Worm (Caenorhabditis elegans) whole organism, L4 larva: ENCODE measurements around the gene eif-3.F.

Source experiments
- ceh-62 ChIP-seq: sonication (generic microtip); optimal IDR thresholded peaks from 2 replicates; lab custom pipeline; 2017; ENCODE audit warnings: missing biosample characterization, missing genetic modification characterization
- lim-7 ChIP-seq: fragments of 200-800 bp; sonication (Bioruptor generic); IDR thresholded peaks from 2 replicates; pipeline ENCODE4 v1.3.6; 2022; ENCODE audit warnings: missing genetic modification characterization, missing compliant biosample characterization
- lin-38 ChIP-seq: fragments of 200-800 bp; sonication (Bioruptor generic); IDR thresholded peaks from 2 replicates; pipeline ENCODE4 v1.3.6; 2022; ENCODE audit warnings: missing genetic modification reagents, missing genetic modification characterization, missing compliant biosample characterization
- lin-39 ChIP-seq: fragments of 150-350 bp; optimal IDR thresholded peaks from 2 replicates; lab custom pipeline; 2014; ENCODE audit warnings: missing biosample characterization, missing genetic modification reagents, missing genetic modification characterization
- lir-3 ChIP-seq: sonication (generic microtip); optimal IDR thresholded peaks from 2 replicates; lab custom pipeline; 2016; ENCODE audit warnings: mild to moderate bottlenecking, missing genetic modification characterization, missing compliant biosample characterization
- lsy-2 ChIP-seq, 2 experiments: fragments of 150-350 bp in 1 of 2; sonication (generic microtip) in 1 of 2; optimal IDR thresholded peaks; 2 replicates each; lab custom pipeline; 2014 to 2017; ENCODE audit warnings: missing biosample characterization in 2 of 2, missing genetic modification characterization in 2 of 2
- mep-1 ChIP-seq: fragments of 150-350 bp; sonication (generic microtip); optimal IDR thresholded peaks from 3 replicates; lab custom pipeline; 2014; ENCODE audit warnings: missing biosample characterization, missing genetic modification characterization
- nhr-42 ChIP-seq: fragments of 200-800 bp; sonication (Bioruptor generic); IDR thresholded peaks from 2 replicates; pipeline ENCODE4 v1.3.6; 2022; ENCODE audit warnings: missing genetic modification characterization, missing compliant biosample characterization
- pha-4 ChIP-seq, 2 experiments: fragments of 150-350 bp in 1 of 2; fragments of 200-800 bp in 1 of 2; sonication (Bioruptor generic) in 1 of 2; IDR thresholded peaks in 1 of 2; optimal IDR thresholded peaks in 1 of 2; 2 replicates each; pipeline versions ENCODE4 v1.3.6 to Lab custom; 2014 to 2022; ENCODE audit warnings: missing genetic modification characterization in 2 of 2, missing genetic modification reagents in 2 of 2, missing biosample characterization in 1 of 2, missing compliant biosample characterization in 1 of 2
- snpc-4 ChIP-seq: fragments of 150-350 bp; optimal IDR thresholded peaks from 2 replicates; lab custom pipeline; 2014; ENCODE audit warnings: missing biosample characterization, missing genetic modification characterization
- unc-130 ChIP-seq: sonication (generic microtip); optimal IDR thresholded peaks from 2 replicates; lab custom pipeline; 2016; ENCODE audit warnings: missing genetic modification reagents, missing genetic modification characterization, missing compliant biosample characterization
- unc-62 ChIP-seq, 3 experiments: fragments of 150-350 bp in 1 of 3; sonication (generic microtip); optimal IDR thresholded peaks in 2 of 3; peaks in 1 of 3; 1 replicate in 1 of 3; 2 replicates in 2 of 3; lab custom pipeline; 2014 to 2017; ENCODE audit warnings: missing biosample characterization in 3 of 3, missing genetic modification characterization in 3 of 3, missing genetic modification reagents in 3 of 3, missing genotype in 1 of 3

DNA sequence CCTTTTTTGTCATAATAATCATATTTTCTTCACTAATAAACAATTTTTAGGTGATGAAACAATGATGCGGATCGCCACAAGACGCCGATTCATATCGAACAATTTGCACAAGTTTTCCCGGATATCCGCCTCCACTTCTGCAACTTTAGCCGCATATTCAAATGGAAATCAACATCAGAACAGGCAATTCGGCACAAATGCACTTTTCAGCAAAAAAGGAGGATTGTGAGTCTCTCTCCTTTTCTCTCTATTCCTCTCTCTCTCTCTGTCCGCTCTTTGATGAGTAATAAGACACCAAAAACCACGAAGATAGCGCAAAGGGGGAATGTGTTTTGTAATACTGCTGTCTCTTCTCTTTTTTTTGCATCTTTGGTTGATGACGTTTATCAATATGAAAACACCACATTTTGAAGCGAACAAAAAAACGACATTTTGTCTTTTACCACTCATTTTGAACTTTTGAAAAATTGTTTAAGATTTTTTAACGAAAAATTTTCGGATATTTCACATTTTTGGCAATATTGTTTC, 6.6 kb upstream of the eif-3.F start, which contains the start of gene eat-3:
- TF ChIP-seq snpc-4 (tag; lab: Kevin White, UChicago) (no peak), lin-38 (GFP tag; lab: Robert Waterston, UW) (no peak), lir-3 (tag; lab: Kevin White, UChicago) (no peak), unc-62 (GFP tag; optimal IDR thresholded peaks at IDR 0.05 in 1 of 2; lab: Kevin White, UChicago) (peak in 1 of 2 experiments; percentile 93), unc-62 (tag; optimal IDR thresholded peaks at IDR 0.05; lab: Kevin White, UChicago) (no peak), ceh-62 (tag; lab: Kevin White, UChicago) (no peak), pha-4 (GFP tag; IDR thresholded peaks at IDR 0.05; lab: Robert Waterston, UW) (no peak), pha-4 (tag; optimal IDR thresholded peaks at IDR 0.05; lab: Kevin White, UChicago) (no peak), nhr-42 (GFP tag; lab: Robert Waterston, UW) (no peak), mep-1 (tag; lab: Kevin White, UChicago) (peak; percentile 42), lin-39 (tag; lab: Kevin White, UChicago) (no peak), lim-7 (GFP tag; lab: Robert Waterston, UW) (no peak), unc-130 (no peak), lsy-2 (tag; optimal IDR thresholded peaks at IDR 0.05; lab: Kevin White, UChicago) (peak in 1 of 2 experiments; percentile 59)
